Fruit fly (Drosophila melanogaster) whole organism, embryonic: Measurements from ENCODE around the gene bon.

Experiments
- CG10366 ChIP-seq: fragments of 200-800 bp; sonication (Bioruptor generic); IDR thresholded peaks from 2 replicates; pipeline ENCODE4 v1.3.6; 2022; ENCODE audit warnings: missing biosample characterization, missing genetic modification characterization
- CG10979 ChIP-seq: fragments of 200-800 bp; sonication (Bioruptor generic); optimal IDR thresholded peaks from 2 replicates; lab custom pipeline; 2018; ENCODE audit warnings: missing biosample characterization, mild to moderate bottlenecking, missing genetic modification characterization, moderate library complexity
- CG11504 ChIP-seq: fragments of 200-800 bp; sonication (Bioruptor generic); optimal IDR thresholded peaks from 3 replicates; lab custom pipeline; 2019; ENCODE audit warnings: missing biosample characterization, mild to moderate bottlenecking, missing genetic modification characterization, moderate library complexity
- CG14441 ChIP-seq: fragments of 200-800 bp; sonication (Bioruptor generic); IDR thresholded peaks from 2 replicates; pipeline ENCODE4 v1.3.6; 2022; ENCODE audit warnings: missing biosample characterization, missing genetic modification characterization
- CG17385 ChIP-seq: fragments of 200-800 bp; sonication (Bioruptor generic); optimal IDR thresholded peaks from 3 replicates; lab custom pipeline; 2018; ENCODE audit warnings: missing biosample characterization, mild to moderate bottlenecking, missing genetic modification characterization
- CG2678 ChIP-seq: fragments of 200-800 bp; sonication (Bioruptor generic); optimal IDR thresholded peaks from 3 replicates; lab custom pipeline; 2019; ENCODE audit warnings: missing biosample characterization, mild to moderate bottlenecking, missing genetic modification characterization, moderate library complexity
- CG32532 ChIP-seq: fragments of 200-800 bp; sonication (Bioruptor generic); IDR thresholded peaks from 2 replicates; pipeline ENCODE4 v1.3.6; 2022; ENCODE audit warnings: missing biosample characterization, missing genetic modification characterization
- CG3407 ChIP-seq: fragments of 200-800 bp; sonication (Bioruptor generic); optimal IDR thresholded peaks from 2 replicates; lab custom pipeline; 2018; ENCODE audit warnings: missing biosample characterization, mild to moderate bottlenecking, missing genetic modification characterization
- CG4282 ChIP-seq: fragments of 200-800 bp; sonication (Bioruptor generic); optimal IDR thresholded peaks from 2 replicates; lab custom pipeline; 2016; ENCODE audit warnings: missing biosample characterization, missing genetic modification characterization
- CG43689 ChIP-seq: fragments of 200-800 bp; sonication (Bioruptor generic); IDR thresholded peaks from 2 replicates; pipeline ENCODE4 v1.3.6; 2022; ENCODE audit warnings: missing biosample characterization, missing genetic modification characterization
- CG4404 ChIP-seq: fragments of 200-800 bp; sonication (Bioruptor generic); IDR thresholded peaks from 2 replicates; pipeline ENCODE4 v1.3.6; 2022; ENCODE audit warnings: missing biosample characterization, missing genetic modification characterization
- CG5180 ChIP-seq: fragments of 200-800 bp; sonication (Bioruptor generic); optimal IDR thresholded peaks from 3 replicates; lab custom pipeline; 2017; ENCODE audit warnings: missing biosample characterization, missing genetic modification characterization, mild to moderate bottlenecking, moderate library complexity, missing genetic modification reagents
- CG8290 ChIP-seq, 3 experiments: fragments of 200-800 bp; sonication (Bioruptor generic); optimal IDR thresholded peaks; 2 replicates each; lab custom pipeline; 2016 to 2019; ENCODE audit warnings: missing biosample characterization in 3 of 3, missing genetic modification characterization in 3 of 3, mild to moderate bottlenecking in 2 of 3, moderate library complexity in 1 of 3
- Camta ChIP-seq: fragments of 200-800 bp; sonication (Bioruptor generic); optimal IDR thresholded peaks from 2 replicates; lab custom pipeline; 2016; ENCODE audit warnings: missing biosample characterization, missing genetic modification characterization
- Dll ChIP-seq: fragments of 200-800 bp; sonication (Bioruptor generic); IDR thresholded peaks from 4 replicates; pipeline ENCODE4 v1.3.6; 2022; ENCODE audit warnings: missing biosample characterization, missing genetic modification characterization; ENCODE audit not compliant: partially characterized antibody
- Dref ChIP-seq: fragments of 200-800 bp; sonication (Bioruptor generic); IDR thresholded peaks from 2 replicates; pipeline ENCODE4 v1.3.6; 2022; ENCODE audit warnings: missing biosample characterization, missing genetic modification characterization
- Fer3 ChIP-seq: fragments of 200-800 bp; sonication (Bioruptor generic); optimal IDR thresholded peaks from 2 replicates; lab custom pipeline; 2018; ENCODE audit warnings: missing biosample characterization, mild to moderate bottlenecking, missing genetic modification characterization, moderate library complexity
- Gsc ChIP-seq: fragments of 200-800 bp; sonication (Bioruptor generic); IDR thresholded peaks from 2 replicates; pipeline ENCODE4 v1.3.6; 2022; ENCODE audit warnings: missing biosample characterization, missing genetic modification characterization
- HLH3B ChIP-seq: fragments of 200-800 bp; sonication (Bioruptor generic); IDR thresholded peaks from 2 replicates; pipeline ENCODE4 v1.3.6; 2022; ENCODE audit warnings: missing biosample characterization, missing genetic modification characterization
- HLH54F ChIP-seq: fragments of 200-800 bp; sonication (Bioruptor generic); optimal IDR thresholded peaks from 3 replicates; lab custom pipeline; 2016; ENCODE audit warnings: missing biosample characterization, missing genetic modification characterization
- HmgZ ChIP-seq: fragments of 200-800 bp; sonication (Bioruptor generic); optimal IDR thresholded peaks from 2 replicates; lab custom pipeline; 2018; ENCODE audit warnings: missing biosample characterization, mild to moderate bottlenecking, missing genetic modification characterization
- Hsf ChIP-seq: fragments of 200-800 bp; sonication (Bioruptor generic); optimal IDR thresholded peaks from 3 replicates; lab custom pipeline; 2016; ENCODE audit warnings: missing biosample characterization, missing genetic modification characterization
- Kr ChIP-seq: fragments of 200-800 bp; sonication (Bioruptor generic); optimal IDR thresholded peaks from 2 replicates; lab custom pipeline; 2017; ENCODE audit warnings: missing biosample characterization, mild to moderate bottlenecking, missing genetic modification characterization
- MTF-1 ChIP-seq: fragments of 200-800 bp; sonication (Bioruptor generic); optimal IDR thresholded peaks from 2 replicates; lab custom pipeline; 2018; ENCODE audit warnings: missing biosample characterization, mild to moderate bottlenecking, missing genetic modification characterization, borderline replicate concordance
- Med ChIP-seq: fragments of 200-800 bp; sonication (Bioruptor generic); peaks from one replicate; lab custom pipeline; 2016; ENCODE audit warnings: missing biosample characterization, missing genetic modification characterization, mild to moderate bottlenecking, inconsistent platforms, moderate library complexity
- YL-1 ChIP-seq: fragments of 200-800 bp; sonication (Bioruptor generic); optimal IDR thresholded peaks from 3 replicates; lab custom pipeline; 2017; ENCODE audit warnings: missing biosample characterization, mild to moderate bottlenecking, missing genetic modification characterization
- abd-A ChIP-seq: fragments of 200-800 bp; sonication (Bioruptor generic); optimal IDR thresholded peaks from 3 replicates; lab custom pipeline; 2019; ENCODE audit warnings: missing biosample characterization, mild to moderate bottlenecking, missing genetic modification characterization, moderate library complexity
- az2 ChIP-seq: fragments of 200-800 bp; sonication (Bioruptor generic); optimal IDR thresholded peaks from 3 replicates; lab custom pipeline; 2016; ENCODE audit warnings: missing biosample characterization, missing genetic modification characterization
- btn ChIP-seq: fragments of 200-800 bp; sonication (Bioruptor generic); optimal IDR thresholded peaks from 2 replicates; lab custom pipeline; 2016; ENCODE audit warnings: missing biosample characterization, missing genetic modification characterization
- chif ChIP-seq, 2 experiments: fragments of 200-800 bp; sonication (Bioruptor generic); optimal IDR thresholded peaks; 3 replicates each; lab custom pipeline; 2016; ENCODE audit warnings: missing biosample characterization in 2 of 2, missing genetic modification characterization in 2 of 2
- ci ChIP-seq: fragments of 200-800 bp; sonication (Bioruptor generic); IDR thresholded peaks from 3 replicates; pipeline ENCODE4 v1.3.6; 2022; ENCODE audit warnings: missing biosample characterization, missing genetic modification characterization
- cwo ChIP-seq: fragments of 200-800 bp; sonication (Bioruptor generic); optimal IDR thresholded peaks from 3 replicates; lab custom pipeline; 2017; ENCODE audit warnings: missing biosample characterization, missing genetic modification characterization, mild to moderate bottlenecking, moderate library complexity, missing genetic modification reagents
- dan ChIP-seq: fragments of 200-800 bp; sonication (Bioruptor generic); IDR thresholded peaks from 2 replicates; pipeline ENCODE4 v1.3.6; 2022; ENCODE audit warnings: missing biosample characterization, missing genetic modification characterization
- danr ChIP-seq: fragments of 200-800 bp; sonication (Bioruptor generic); IDR thresholded peaks from 2 replicates; pipeline ENCODE4 v1.3.6; 2022; ENCODE audit warnings: missing biosample characterization, missing genetic modification characterization
- eyg ChIP-seq: fragments of 200-800 bp; sonication (Bioruptor generic); optimal IDR thresholded peaks from 3 replicates; lab custom pipeline; 2016; ENCODE audit warnings: missing biosample characterization, missing genetic modification characterization
- fd102C ChIP-seq: fragments of 200-800 bp; sonication (Bioruptor generic); optimal IDR thresholded peaks from 2 replicates; lab custom pipeline; 2018; ENCODE audit warnings: missing biosample characterization, mild to moderate bottlenecking, missing genetic modification characterization, moderate library complexity
- gem ChIP-seq: fragments of 200-800 bp; sonication (Bioruptor generic); optimal IDR thresholded peaks from 2 replicates; lab custom pipeline; 2019; ENCODE audit warnings: missing biosample characterization, mild to moderate bottlenecking, missing genetic modification characterization, moderate library complexity
- hkb ChIP-seq, 2 experiments: fragments of 200-800 bp in 1 of 2; fragments of >200 bp in 1 of 2; sonication (Bioruptor generic) in 1 of 2; IDR thresholded peaks in 1 of 2; optimal IDR thresholded peaks in 1 of 2; 2 replicates each; pipeline versions ENCODE4 v1.3.6 to Lab custom; 2017 to 2022; ENCODE audit warnings: missing biosample characterization in 1 of 2, missing genetic modification characterization in 1 of 2
- lbe ChIP-seq: fragments of 200-800 bp; sonication (Bioruptor generic); optimal IDR thresholded peaks from 2 replicates; lab custom pipeline; 2016; ENCODE audit warnings: missing biosample characterization, mild to moderate bottlenecking, missing genetic modification characterization
- lola ChIP-seq, 3 experiments: fragments of >200 bp in 2 of 3; fragments of 200-800 bp in 1 of 3; sonication (Bioruptor generic) in 1 of 3; optimal IDR thresholded peaks; 2 replicates each; lab custom pipeline; 2017 to 2019; ENCODE audit warnings: missing biosample characterization in 3 of 3, missing genetic modification characterization in 3 of 3, mild to moderate bottlenecking in 1 of 3, moderate library complexity in 1 of 3
- peb ChIP-seq: fragments of 200-800 bp; sonication (Bioruptor generic); IDR thresholded peaks from 2 replicates; pipeline ENCODE4 v1.3.6; 2022; ENCODE audit warnings: missing biosample characterization, missing genetic modification characterization
- psq ChIP-seq: fragments of 200-800 bp; sonication (Bioruptor generic); optimal IDR thresholded peaks from 2 replicates; lab custom pipeline; 2017; ENCODE audit warnings: missing biosample characterization, missing genetic modification characterization
- salm ChIP-seq: fragments of 200-800 bp; sonication (Bioruptor generic); optimal IDR thresholded peaks from 2 replicates; lab custom pipeline; 2018; ENCODE audit warnings: missing biosample characterization, mild to moderate bottlenecking, missing genetic modification characterization
- sna ChIP-seq: fragments of 200-800 bp; sonication (Bioruptor generic); IDR thresholded peaks from 2 replicates; pipeline ENCODE4 v1.3.6; 2022; ENCODE audit warnings: missing biosample characterization, missing genetic modification characterization; ENCODE audit not compliant: partially characterized antibody
- sqz ChIP-seq: fragments of 200-800 bp; sonication (Bioruptor generic); optimal IDR thresholded peaks from 3 replicates; lab custom pipeline; 2018; ENCODE audit warnings: missing biosample characterization, mild to moderate bottlenecking, missing genetic modification characterization
- tna ChIP-seq: fragments of 200-800 bp; sonication (Bioruptor generic); IDR thresholded peaks from 2 replicates; pipeline ENCODE4 v1.3.6; 2022; ENCODE audit warnings: missing biosample characterization, missing genetic modification characterization; ENCODE audit not compliant: partially characterized antibody
- ttk ChIP-seq: fragments of 200-800 bp; sonication (Bioruptor generic); IDR thresholded peaks from 2 replicates; pipeline ENCODE4 v2.1.2; 2022; ENCODE audit warnings: missing biosample characterization, missing genetic modification characterization
- wek ChIP-seq: fragments of 200-800 bp; sonication (Bioruptor generic); optimal IDR thresholded peaks from 3 replicates; lab custom pipeline; 2018; ENCODE audit warnings: missing biosample characterization, mild to moderate bottlenecking, missing genetic modification characterization, moderate library complexity
- z ChIP-seq: fragments of 200-800 bp; sonication (Bioruptor generic); IDR thresholded peaks from 3 replicates; pipeline ENCODE4 v1.3.6; 2022; ENCODE audit warnings: missing biosample characterization, missing genetic modification characterization

The bon gene

dm6 chr3R:20555720-20556280 lies 37.1 kb upstream of the bon start (continued):
- TF ChIP-seq danr (GFP tag; lab: Robert Waterston, UW), result peak; percentile 33; the same call in 1 of the 2 replicates
- no peak for TF ChIP-seq Med (GFP tag; lab: Kevin White, UChicago)
- peak; percentile 20 for TF ChIP-seq CG4282
- no peak for TF ChIP-seq Fer3
- no peak for TF ChIP-seq Hsf (GFP tag; lab: Kevin White, UChicago)
- peak; percentile 30 for TF ChIP-seq YL-1 (GFP tag; lab: Kevin White, UChicago)
- TF ChIP-seq tna (GFP tag; lab: Robert Waterston, UW), result no peak
- TF ChIP-seq abd-A (tag; lab: Kevin White, UChicago), result peak; percentile 37
- no peak for TF ChIP-seq CG8290 (GFP tag; optimal IDR thresholded peaks at IDR 0.05; lab: Kevin White, UChicago)
- TF ChIP-seq CG8290 (tag; optimal IDR thresholded peaks at IDR 0.05; lab: Kevin White, UChicago), result peak; percentile 66 to 88
- no peak for TF ChIP-seq Kr (GFP tag; lab: Kevin White, UChicago)
- TF ChIP-seq Dll (GFP tag; lab: Robert Waterston, UW), result peak; percentile 33; the same call in 1 of the 4 replicates
- TF ChIP-seq fd102C (GFP tag; lab: Kevin White, UChicago), result peak; percentile 13
- no peak for TF ChIP-seq CG11504
- no peak for TF ChIP-seq Dref (GFP tag; lab: Robert Waterston, UW)
- peak; percentile 43 for TF ChIP-seq salm (tag; lab: Kevin White, UChicago)
- TF ChIP-seq wek (GFP tag; lab: Kevin White, UChicago), result peak; percentile 91
- TF ChIP-seq sqz (GFP tag; lab: Kevin White, UChicago), result no peak
- no peak for TF ChIP-seq az2 (GFP tag; lab: Kevin White, UChicago)
- no peak for TF ChIP-seq hkb (optimal IDR thresholded peaks at IDR 0.05; lab: Kevin White, UChicago)
- peak; percentile 8 for TF ChIP-seq hkb (GFP tag; IDR thresholded peaks at IDR 0.05; lab: Robert Waterston, UW)
- no peak for TF ChIP-seq MTF-1
- TF ChIP-seq HLH54F (GFP tag; lab: Kevin White, UChicago), result no peak
- no peak for TF ChIP-seq HLH3B (GFP tag; lab: Robert Waterston, UW)
- TF ChIP-seq CG17385 (GFP tag; lab: Kevin White, UChicago), result no peak
- TF ChIP-seq CG3407 (GFP tag; lab: Kevin White, UChicago), result peak; percentile 51
- TF ChIP-seq z, result no peak
- peak; percentile 96 for TF ChIP-seq cwo (GFP tag; lab: Kevin White, UChicago)
- no peak for TF ChIP-seq CG14441 (GFP tag; lab: Robert Waterston, UW)
- TF ChIP-seq dan (GFP tag; lab: Robert Waterston, UW), result no peak
- no peak for TF ChIP-seq CG4404 (GFP tag; lab: Robert Waterston, UW)
- no peak for TF ChIP-seq gem (tag; lab: Kevin White, UChicago)
- TF ChIP-seq CG43689, result no peak
- TF ChIP-seq lbe (GFP tag; lab: Kevin White, UChicago), result peak; percentile 55
- TF ChIP-seq eyg (GFP tag; lab: Kevin White, UChicago), result no peak
- peak; percentile 89 for TF ChIP-seq CG5180 (GFP tag; lab: Kevin White, UChicago)
- TF ChIP-seq sna (GFP tag; lab: Robert Waterston, UW), result no peak
- TF ChIP-seq CG2678, result peak; percentile 10
- TF ChIP-seq Gsc, result no peak
- peak; percentile 48 for TF ChIP-seq HmgZ (tag; lab: Kevin White, UChicago)
- no peak for TF ChIP-seq chif (GFP tag; optimal IDR thresholded peaks at IDR 0.05; lab: Kevin White, UChicago)
- peak; percentile 66; the same call in 2 of the 3 replicates for TF ChIP-seq ci (GFP tag; lab: Robert Waterston, UW)
- no peak for TF ChIP-seq CG10366 (GFP tag; lab: Robert Waterston, UW)
- TF ChIP-seq btn (GFP tag; lab: Kevin White, UChicago), result no peak
- TF ChIP-seq lola (GFP tag; optimal IDR thresholded peaks at IDR 0.05; lab: Kevin White, UChicago), result no peak
- no peak for TF ChIP-seq CG32532 (GFP tag; lab: Robert Waterston, UW)
- TF ChIP-seq CG10979 (tag; lab: Kevin White, UChicago), result no peak
- no peak for TF ChIP-seq peb
- TF ChIP-seq Camta (GFP tag; lab: Kevin White, UChicago), result no peak
- TF ChIP-seq psq (GFP tag; lab: Kevin White, UChicago), result no peak
- no peak for TF ChIP-seq ttk (GFP tag; lab: Robert Waterston, UW)
